Fruit fly (Drosophila melanogaster): ENCODE data around the gene ND-13B.

ND-13B gene

DNA sequence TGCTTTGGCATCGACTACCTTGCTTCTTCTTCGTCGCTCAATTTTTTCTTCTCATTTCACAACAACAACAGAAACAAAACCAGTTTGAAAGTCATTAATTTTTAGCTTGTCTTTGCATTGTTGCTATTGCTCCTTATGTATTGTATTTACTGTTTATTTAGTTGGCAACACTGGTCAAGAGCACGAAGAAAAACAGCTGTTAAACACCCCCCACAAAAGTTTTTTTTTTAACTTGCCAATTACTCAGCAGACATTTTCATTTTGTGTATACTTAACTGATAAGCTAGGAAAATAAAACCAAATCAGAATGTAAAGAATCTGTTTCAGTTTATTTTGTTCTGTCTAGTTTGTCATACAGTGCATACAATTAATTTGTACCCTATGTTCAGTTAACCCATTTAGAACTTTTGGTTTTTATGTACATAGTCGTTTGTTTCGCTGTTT is 14.2 kb downstream of the ND-13B start (continued):
- TF ChIP-seq pan (optimal IDR thresholded peaks at IDR 0.05): no peak
- TF ChIP-seq pan (GFP tag; optimal IDR thresholded peaks at IDR 0.05 in 1 of 2, IDR thresholded peaks at IDR 0.05 in 1 of 2): peak in 1 of 2 experiments; percentile 42
- TF ChIP-seq Deaf1 (tag; optimal IDR thresholded peaks at IDR 0.05): no peak
- TF ChIP-seq NfI (GFP tag; optimal IDR thresholded peaks at IDR 0.05): no peak
- TF ChIP-seq CG18764 (GFP tag; optimal IDR thresholded peaks at IDR 0.05): no peak
- TF ChIP-seq CG12071 (GFP tag; optimal IDR thresholded peaks at IDR 0.05): peak; percentile 29
- no peak for TF ChIP-seq al (GFP tag; IDR thresholded peaks at IDR 0.05)
- TF ChIP-seq kah (GFP tag; optimal IDR thresholded peaks at IDR 0.05): no peak
- TF ChIP-seq cg (GFP tag; optimal IDR thresholded peaks at IDR 0.05): no peak
- TF ChIP-seq fd64A (GFP tag; optimal IDR thresholded peaks at IDR 0.05): no peak
- no peak for TF ChIP-seq CG3065 (GFP tag; optimal IDR thresholded peaks at IDR 0.05)
- no peak for TF ChIP-seq prd (optimal IDR thresholded peaks at IDR 0.05)
- TF ChIP-seq prd (GFP tag; IDR thresholded peaks at IDR 0.05): 0 out of 3 replicates have a peak, but pooled peaks have one; percentile 12
- TF ChIP-seq CrebB (tag; optimal IDR thresholded peaks at IDR 0.05): peak; percentile 18
- TF ChIP-seq CG4730 (GFP tag; IDR thresholded peaks at IDR 0.05): no peak
- TF ChIP-seq HmgZ (tag; optimal IDR thresholded peaks at IDR 0.05): peak; percentile 23
- peak; percentile 45 for TF ChIP-seq CG18599 (GFP tag; optimal IDR thresholded peaks at IDR 0.05)
- peak; percentile 21 for TF ChIP-seq CG17359 (tag; optimal IDR thresholded peaks at IDR 0.05)
- TF ChIP-seq BEAF-32 (GFP tag; optimal IDR thresholded peaks at IDR 0.05): no peak
- TF ChIP-seq bbx (GFP tag; IDR thresholded peaks at IDR 0.05; ENCODE audit: partially characterized antibody): no peak
- no peak for TF ChIP-seq gfzf (GFP tag; optimal IDR thresholded peaks at IDR 0.05)
- TF ChIP-seq Awh (GFP tag; IDR thresholded peaks at IDR 0.05): peak; percentile 21; the same call in 1 of the 2 replicates
- no peak for TF ChIP-seq NC2α (GFP tag; optimal IDR thresholded peaks at IDR 0.05)
- TF ChIP-seq bowl (GFP tag; IDR thresholded peaks at IDR 0.05): no peak
- no peak for TF ChIP-seq CkIIα-i1 (GFP tag; IDR thresholded peaks at IDR 0.05)
- no peak for TF ChIP-seq CG15073 (GFP tag; optimal IDR thresholded peaks at IDR 0.05)
- peak; percentile 30 for TF ChIP-seq Sox100B (GFP tag; optimal IDR thresholded peaks at IDR 0.05)
- TF ChIP-seq CG16863 (GFP tag; optimal IDR thresholded peaks at IDR 0.05): peak; percentile 2
- TF ChIP-seq org-1 (GFP tag; optimal IDR thresholded peaks at IDR 0.05): peak; percentile 24
- peak; percentile 4 for TF ChIP-seq CoRest (tag; optimal IDR thresholded peaks at IDR 0.05)
- 0 out of 2 replicates have a peak, but pooled peaks have one; percentile 37 for TF ChIP-seq sob (GFP tag; IDR thresholded peaks at IDR 0.05)
- TF ChIP-seq CG6765 (GFP tag; optimal IDR thresholded peaks at IDR 0.05): peak; percentile 66
- TF ChIP-seq row (GFP tag; IDR thresholded peaks at IDR 0.05): 0 out of 3 replicates have a peak, but pooled peaks have one; percentile 13
- TF ChIP-seq lab (GFP tag; optimal IDR thresholded peaks at IDR 0.05): peak; percentile 57
- peak; percentile 25 for TF ChIP-seq oc (tag; optimal IDR thresholded peaks at IDR 0.05)
- no peak for TF ChIP-seq aop (GFP tag; IDR thresholded peaks at IDR 0.05)
- peak; percentile 53 for TF ChIP-seq CG6813 (GFP tag; optimal IDR thresholded peaks at IDR 0.05)
- no peak for TF ChIP-seq zen2 (GFP tag; IDR thresholded peaks at IDR 0.05; ENCODE audit: partially characterized antibody)
- TF ChIP-seq PHDP (tag; optimal IDR thresholded peaks at IDR 0.05): peak; percentile 49
- TF ChIP-seq Dek (tag; optimal IDR thresholded peaks at IDR 0.05): peak; percentile 9
- TF ChIP-seq CG10274 (GFP tag; optimal IDR thresholded peaks at IDR 0.05): peak; percentile 19
- TF ChIP-seq CG4360 (GFP tag; IDR thresholded peaks at IDR 0.05): peak; percentile 73
- 0 out of 3 replicates have a peak, but pooled peaks have one; percentile 11 for TF ChIP-seq CG17361 (GFP tag; IDR thresholded peaks at IDR 0.05)
- no peak for TF ChIP-seq Dip3 (GFP tag; optimal IDR thresholded peaks at IDR 0.05)
- TF ChIP-seq Fer1 (GFP tag; optimal IDR thresholded peaks at IDR 0.05): peak; percentile 64
- peak; percentile 50 for TF ChIP-seq CG12659 (GFP tag; optimal IDR thresholded peaks at IDR 0.05)
- TF ChIP-seq CG8359 (GFP tag; optimal IDR thresholded peaks at IDR 0.05; ENCODE audit: borderline replicate concordance): no peak
- TF ChIP-seq otp (GFP tag; IDR thresholded peaks at IDR 0.05): 0 out of 3 replicates have a peak, but pooled peaks have one; percentile 11
- TF ChIP-seq BtbVII (GFP tag; optimal IDR thresholded peaks at IDR 0.05): peak; percentile 54
- peak; percentile 2 for TF ChIP-seq Bteb2 (GFP tag; optimal IDR thresholded peaks at IDR 0.05)
